Fruit fly (Drosophila melanogaster): ENCODE results near the gene Gr93b.

DNA sequence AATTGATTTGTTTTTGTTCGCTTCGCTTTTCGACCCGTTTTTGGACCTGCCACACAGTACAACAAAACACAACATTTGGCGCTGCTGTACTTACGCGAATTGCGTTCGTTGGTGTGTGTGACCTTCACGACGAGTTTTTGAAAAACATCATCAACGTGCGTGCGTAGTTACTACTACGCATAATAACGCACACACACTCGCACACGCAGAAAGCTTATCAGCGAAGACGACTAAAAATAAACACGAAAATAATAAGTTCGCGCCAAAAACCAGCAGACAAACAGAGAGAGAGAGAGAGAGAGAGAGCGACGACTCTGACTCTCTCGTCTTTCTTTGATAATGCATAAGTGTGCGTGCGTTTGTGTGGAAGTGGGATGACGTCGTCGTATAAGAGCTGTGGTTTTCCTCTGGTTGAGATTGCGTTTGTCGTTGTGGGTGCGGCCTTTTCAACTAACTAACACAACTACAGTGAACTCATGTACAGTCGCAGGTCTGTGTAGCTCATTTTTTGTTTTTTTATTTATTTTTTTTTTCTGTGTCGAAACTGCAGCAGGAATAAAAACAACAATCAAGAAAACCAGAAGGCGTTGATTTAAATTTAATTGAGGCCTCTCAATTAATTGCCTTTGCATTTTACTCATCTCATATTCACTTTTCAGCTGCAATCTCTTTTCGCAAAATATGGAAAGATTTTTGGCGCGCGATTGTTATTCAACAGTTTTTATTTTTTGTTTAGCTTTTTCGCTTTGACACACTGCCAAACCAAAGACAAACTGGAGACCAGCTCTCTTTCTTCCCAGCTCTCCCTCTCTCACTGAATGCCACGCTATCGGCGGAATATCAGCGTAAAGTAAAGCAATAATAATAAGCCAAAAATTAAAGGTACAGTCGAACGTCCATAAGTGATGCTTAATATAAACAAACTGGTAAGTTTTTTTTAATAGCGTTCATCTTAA is 10.3 kb upstream of the Gr93b start:
- TF ChIP-seq CHES-1-like (GFP tag; optimal IDR thresholded peaks at IDR 0.05) (peak; percentile 47), CG14014 (GFP tag; IDR thresholded peaks at IDR 0.05) (no peak; the same call in 1 of the 2 replicates), Dll (GFP tag; IDR thresholded peaks at IDR 0.05; ENCODE audit: partially characterized antibody) (no peak), Sry-β (GFP tag; optimal IDR thresholded peaks at IDR 0.05) (no peak), sna (GFP tag; IDR thresholded peaks at IDR 0.05; ENCODE audit: partially characterized antibody) (no peak), psq (GFP tag; optimal IDR thresholded peaks at IDR 0.05) (peak; percentile 70), NK7.1 (GFP tag; optimal IDR thresholded peaks at IDR 0.05) (no peak), dysf (GFP tag; IDR thresholded peaks at IDR 0.05) (no peak), fru (optimal IDR thresholded peaks at IDR 0.05) (no peak), sqz (GFP tag; optimal IDR thresholded peaks at IDR 0.05) (peak; percentile 86), gem (tag; optimal IDR thresholded peaks at IDR 0.05) (peak; percentile 7), pan (optimal IDR thresholded peaks at IDR 0.05) (no peak), pan (GFP tag; optimal IDR thresholded peaks at IDR 0.05 in 1 of 2, IDR thresholded peaks at IDR 0.05 in 1 of 2) (peak in 1 of 2 experiments; percentile 23), cad (GFP tag; optimal IDR thresholded peaks at IDR 0.05) (no peak)
